Worm (Caenorhabditis elegans) whole organism, L3 larva: ENCODE data around the gene R05H5.4.
A peak's percentile ranks its signal among the peaks of the same experiment; 100 is the strongest.

ENCODE experiments used
- R02D3.7 ChIP-seq: fragments of 150-350 bp; optimal IDR thresholded peaks from 2 replicates; lab custom pipeline; 2014; ENCODE audit warnings: missing biosample characterization, missing genetic modification characterization
- ZK546.5 ChIP-seq: sonication (generic microtip); optimal IDR thresholded peaks from 2 replicates; lab custom pipeline; 2017; ENCODE audit warnings: missing biosample characterization, missing genetic modification characterization
- aly-2 ChIP-seq: fragments of 150-350 bp; optimal IDR thresholded peaks from 2 replicates; lab custom pipeline; 2014; ENCODE audit warnings: missing biosample characterization, missing genetic modification characterization
- ama-1 ChIP-seq: fragments of 150-350 bp; optimal IDR thresholded peaks from 2 replicates; lab custom pipeline; 2018
- ceh-16 ChIP-seq: sonication (generic microtip); optimal IDR thresholded peaks from 2 replicates; lab custom pipeline; 2017; ENCODE audit warnings: missing biosample characterization, missing genetic modification characterization
- ceh-28 ChIP-seq: fragments of 150-350 bp; optimal IDR thresholded peaks from 2 replicates; lab custom pipeline; 2014; ENCODE audit warnings: missing biosample characterization, missing genetic modification reagents, missing genetic modification characterization
- egl-27 ChIP-seq: sonication (generic microtip); optimal IDR thresholded peaks from 4 replicates; lab custom pipeline; 2017; ENCODE audit warnings: missing biosample characterization, missing genetic modification reagents, missing genetic modification characterization
- egl-5 ChIP-seq: fragments of 150-350 bp; optimal IDR thresholded peaks from 2 replicates; lab custom pipeline; 2017; ENCODE audit warnings: missing biosample characterization, missing genetic modification reagents, missing genetic modification characterization, inconsistent platforms
- elt-1 ChIP-seq: fragments of 150-350 bp; optimal IDR thresholded peaks from 2 replicates; lab custom pipeline; 2014; ENCODE audit warnings: missing biosample characterization, missing genetic modification characterization
- elt-2 ChIP-seq: sonication (generic microtip); optimal IDR thresholded peaks from 2 replicates; lab custom pipeline; 2016; ENCODE audit warnings: missing genetic modification reagents, mild to moderate bottlenecking, missing genetic modification characterization, missing compliant biosample characterization
- elt-3 ChIP-seq, 3 experiments: fragments of 150-350 bp in 1 of 3; sonication (generic microtip) in 2 of 3; optimal IDR thresholded peaks; 2 replicates in 2 of 3; 4 replicates in 1 of 3; lab custom pipeline; 2014 to 2017; ENCODE audit warnings: missing biosample characterization in 3 of 3, missing genetic modification characterization in 3 of 3
- eor-1 ChIP-seq, 2 experiments: fragments of 150-350 bp; optimal IDR thresholded peaks; 2 replicates each; lab custom pipeline; 2014 to 2018; ENCODE audit warnings: missing biosample characterization in 2 of 2, missing genetic modification characterization in 2 of 2
- fkh-10 ChIP-seq: sonication (generic microtip); optimal IDR thresholded peaks from 2 replicates; lab custom pipeline; 2017; ENCODE audit warnings: missing biosample characterization, missing genetic modification reagents, missing genetic modification characterization
- fkh-2 ChIP-seq: fragments of 150-350 bp; optimal IDR thresholded peaks from 2 replicates; lab custom pipeline; 2014; ENCODE audit warnings: missing biosample characterization, missing genetic modification reagents, missing genetic modification characterization
- fos-1 ChIP-seq: fragments of 150-350 bp; optimal IDR thresholded peaks from 2 replicates; lab custom pipeline; 2014; ENCODE audit warnings: missing biosample characterization, missing genetic modification characterization
- hmg-11 ChIP-seq: sonication (generic microtip); optimal IDR thresholded peaks from 2 replicates; lab custom pipeline; 2016; ENCODE audit warnings: missing genetic modification characterization, missing compliant biosample characterization
- jun-1 ChIP-seq: fragments of 150-350 bp; optimal IDR thresholded peaks from 2 replicates; lab custom pipeline; 2014; ENCODE audit warnings: missing biosample characterization, missing genetic modification reagents, missing genetic modification characterization
- lin-15B ChIP-seq: fragments of 150-350 bp; optimal IDR thresholded peaks from 2 replicates; lab custom pipeline; 2014; ENCODE audit warnings: missing biosample characterization, missing genetic modification characterization
- lin-39 ChIP-seq: fragments of 150-350 bp; optimal IDR thresholded peaks from 2 replicates; lab custom pipeline; 2018; ENCODE audit warnings: missing biosample characterization, missing genetic modification reagents, missing genetic modification characterization
- lsy-12 ChIP-seq: sonication (generic microtip); optimal IDR thresholded peaks from 2 replicates; lab custom pipeline; 2016; ENCODE audit warnings: mild to moderate bottlenecking, missing genetic modification characterization, missing compliant biosample characterization
- mml-1 ChIP-seq: fragments of 150-350 bp; sonication (generic microtip); optimal IDR thresholded peaks from 3 replicates; lab custom pipeline; 2014; ENCODE audit warnings: missing biosample characterization, missing genetic modification characterization
- nfya-1 ChIP-seq: sonication (generic microtip); optimal IDR thresholded peaks from 2 replicates; lab custom pipeline; 2017; ENCODE audit warnings: missing genetic modification characterization, mild to moderate bottlenecking, missing compliant biosample characterization, antibody characterized with exemption, moderate library complexity; ENCODE audit not compliant: insufficient read depth
- nhr-23 ChIP-seq: fragments of 150-350 bp; optimal IDR thresholded peaks from 2 replicates; lab custom pipeline; 2014; ENCODE audit warnings: missing biosample characterization, missing genetic modification reagents, missing genetic modification characterization
- nhr-25 ChIP-seq: sonication (generic microtip); optimal IDR thresholded peaks from 2 replicates; lab custom pipeline; 2017; ENCODE audit warnings: missing biosample characterization, missing genetic modification characterization
- nhr-28 ChIP-seq: fragments of 150-350 bp; optimal IDR thresholded peaks from 2 replicates; lab custom pipeline; 2014; ENCODE audit warnings: missing biosample characterization, missing genetic modification characterization
- nhr-43 ChIP-seq: sonication (generic microtip); optimal IDR thresholded peaks from 2 replicates; lab custom pipeline; 2016; ENCODE audit warnings: mild to moderate bottlenecking, missing genetic modification characterization, missing compliant biosample characterization; ENCODE audit not compliant: poor library complexity, severe bottlenecking
- nhr-67 ChIP-seq: fragments of 150-350 bp; optimal IDR thresholded peaks from 2 replicates; lab custom pipeline; 2014; ENCODE audit warnings: missing biosample characterization, missing genetic modification characterization
- nhr-76 ChIP-seq: fragments of 150-350 bp; sonication (generic microtip); optimal IDR thresholded peaks from 5 replicates; lab custom pipeline; 2014; ENCODE audit warnings: missing biosample characterization, missing genetic modification characterization
- nhr-77 ChIP-seq: fragments of 150-350 bp; optimal IDR thresholded peaks from 2 replicates; lab custom pipeline; 2014; ENCODE audit warnings: missing biosample characterization, missing genetic modification characterization
- pha-4 ChIP-seq: fragments of 150-350 bp; optimal IDR thresholded peaks from 2 replicates; lab custom pipeline; 2014; ENCODE audit warnings: missing biosample characterization, missing genetic modification reagents, missing genetic modification characterization
- pqm-1 ChIP-seq: fragments of 150-350 bp; optimal IDR thresholded peaks from 2 replicates; lab custom pipeline; 2017; ENCODE audit warnings: missing biosample characterization, missing genetic modification characterization, inconsistent platforms
- sea-2 ChIP-seq: fragments of 150-350 bp; sonication (generic microtip); optimal IDR thresholded peaks from 4 replicates; lab custom pipeline; 2014; ENCODE audit warnings: missing biosample characterization, missing genetic modification reagents, missing genetic modification characterization
- skn-1 ChIP-seq: fragments of 150-350 bp; optimal IDR thresholded peaks from 2 replicates; lab custom pipeline; 2014; ENCODE audit warnings: missing biosample characterization, missing genetic modification characterization
- snpc-4 ChIP-seq: fragments of 150-350 bp; optimal IDR thresholded peaks from 2 replicates; lab custom pipeline; 2014; ENCODE audit warnings: missing biosample characterization, missing genetic modification characterization
- unc-39 ChIP-seq: sonication (generic microtip); optimal IDR thresholded peaks from 4 replicates; lab custom pipeline; 2017; ENCODE audit warnings: missing biosample characterization, missing genetic modification characterization
- unc-62 ChIP-seq: fragments of 150-350 bp; sonication (generic microtip); optimal IDR thresholded peaks from 4 replicates; lab custom pipeline; 2014; ENCODE audit warnings: missing biosample characterization, missing genetic modification reagents, missing genetic modification characterization
- zag-1 ChIP-seq: fragments of 150-350 bp; optimal IDR thresholded peaks from 2 replicates; lab custom pipeline; 2014; ENCODE audit warnings: missing biosample characterization, missing genetic modification characterization
- ztf-4 ChIP-seq: fragments of 150-350 bp; optimal IDR thresholded peaks from 2 replicates; lab custom pipeline; 2014; ENCODE audit warnings: missing biosample characterization, missing genetic modification characterization

The R05H5.4 gene

ce11 chrII:10222577-10222976, 22.8 kb upstream of the R05H5.4 start, which contains the start of gene plc-3:
plc-3 (plus strand) TSS chrII:10222877.
- TF ChIP-seq egl-5 (tag; lab: Kevin White, UChicago) (no peak), lsy-12 (no peak), nhr-67 (tag; lab: Kevin White, UChicago) (no peak), pha-4 (tag; lab: Kevin White, UChicago) (no peak), sea-2 (no peak), nhr-28 (tag; lab: Kevin White, UChicago) (no peak), eor-1 (tag; optimal IDR thresholded peaks at IDR 0.05; lab: Kevin White, UChicago) (no peak), nhr-43 (no peak), ama-1 (lab: Kevin White, UChicago) (no peak), ztf-4 (no peak), elt-3 (tag; optimal IDR thresholded peaks at IDR 0.05; lab: Kevin White, UChicago) (no peak), unc-39 (no peak), fos-1 (tag; lab: Kevin White, UChicago) (no peak), nfya-1 (tag; lab: Kevin White, UChicago) (no peak), lin-39 (tag; lab: Kevin White, UChicago) (no peak), elt-2 (no peak), R02D3.7 (tag; lab: Kevin White, UChicago) (no peak), jun-1 (tag; lab: Kevin White, UChicago) (no peak), nhr-77 (no peak)

- TF ChIP-seq elt-2 = peak; percentile 83
- no peak for TF ChIP-seq eor-1 (tag; optimal IDR thresholded peaks at IDR 0.05; lab: Kevin White, UChicago)
- TF ChIP-seq pha-4 (tag; lab: Kevin White, UChicago) = peak; percentile 35
- TF ChIP-seq fkh-2 (tag; lab: Kevin White, UChicago) = no peak
- no peak for TF ChIP-seq ztf-4
- TF ChIP-seq pqm-1 (tag; lab: Kevin White, UChicago) = peak; percentile 76
Measured at ce11 chrII:10221627-10222026, 21.8 kb upstream of the R05H5.4 start.

ce11 chrII:10220631-10221030, 20.8 kb upstream of the R05H5.4 start:
- no peak for TF ChIP-seq ztf-4
- TF ChIP-seq nhr-28 (tag; lab: Kevin White, UChicago) = no peak
- no peak for TF ChIP-seq egl-27 (tag; lab: Kevin White, UChicago)
- no peak for TF ChIP-seq fos-1 (tag; lab: Kevin White, UChicago)
- no peak for TF ChIP-seq zag-1 (tag; lab: Kevin White, UChicago)
- no peak for TF ChIP-seq unc-62 (GFP tag; lab: Kevin White, UChicago)
- TF ChIP-seq nhr-23 = peak; percentile 43
- peak; percentile 3 for TF ChIP-seq nhr-43
- TF ChIP-seq pha-4 (tag; lab: Kevin White, UChicago) = peak; percentile 62
- TF ChIP-seq nhr-67 (tag; lab: Kevin White, UChicago) = no peak
- TF ChIP-seq ZK546.5 = no peak
- no peak for TF ChIP-seq unc-39
- no peak for TF ChIP-seq ceh-16
- peak; percentile 64 for TF ChIP-seq nhr-25 (tag; lab: Kevin White, UChicago)
- no peak for TF ChIP-seq snpc-4 (tag; lab: Kevin White, UChicago)
- TF ChIP-seq lin-39 (tag; lab: Kevin White, UChicago) = no peak

ce11 chrII:10218171-10218570, 18.4 kb upstream of the R05H5.4 start, which contains the start of gene ref-1:
ref-1 (plus strand) TSS chrII:10218471.
- TF ChIP-seq R02D3.7 (tag; lab: Kevin White, UChicago) = no peak
- no peak for TF ChIP-seq snpc-4 (tag; lab: Kevin White, UChicago)
- TF ChIP-seq hmg-11 (tag; lab: Kevin White, UChicago) = no peak
- no peak for TF ChIP-seq elt-1 (tag; lab: Kevin White, UChicago)
- TF ChIP-seq nfya-1 (tag; lab: Kevin White, UChicago) = no peak
- no peak for TF ChIP-seq nhr-76 (tag; lab: Kevin White, UChicago)
- TF ChIP-seq egl-27 (tag; lab: Kevin White, UChicago) = no peak
- TF ChIP-seq ceh-28 (tag; lab: Kevin White, UChicago) = no peak
- no peak for TF ChIP-seq pqm-1 (tag; lab: Kevin White, UChicago)
- TF ChIP-seq mml-1 (tag; lab: Kevin White, UChicago) = no peak
- no peak for TF ChIP-seq lsy-12
- TF ChIP-seq fkh-10 = no peak
- no peak for TF ChIP-seq ama-1 (lab: Kevin White, UChicago)
- TF ChIP-seq jun-1 (tag; lab: Kevin White, UChicago) = no peak
- TF ChIP-seq lin-15B (tag; lab: Kevin White, UChicago) = no peak
- TF ChIP-seq zag-1 (tag; lab: Kevin White, UChicago) = no peak
- TF ChIP-seq fos-1 (tag; lab: Kevin White, UChicago) = no peak
- TF ChIP-seq aly-2 (tag; lab: Kevin White, UChicago) = no peak
- no peak for TF ChIP-seq skn-1 (tag; lab: Kevin White, UChicago)
- TF ChIP-seq, all 47 proteins: peak for 0
